Worm (Caenorhabditis elegans) whole organism, L4/young adult: ENCODE measurements around the gene H40L08.7.

Experiments used
- W03F9.2 ChIP-seq: fragments of 150-350 bp; optimal IDR thresholded peaks from 2 replicates; lab custom pipeline; 2014; ENCODE audit warnings: missing biosample characterization, missing genetic modification characterization
- dao-5 ChIP-seq: sonication (generic microtip); optimal IDR thresholded peaks from 2 replicates; lab custom pipeline; 2016; ENCODE audit warnings: missing genotype, missing genetic modification characterization, moderate library complexity, missing compliant biosample characterization
- him-1 ChIP-seq: sonication (generic microtip); optimal IDR thresholded peaks from 2 replicates; lab custom pipeline; 2016; ENCODE audit warnings: missing genotype, missing genetic modification reagents, missing genetic modification characterization, missing compliant biosample characterization

Gene H40L08.7

ce11 chrX:15041340-15041739 is 36.2 kb downstream of the H40L08.7 start:
- no peak for TF ChIP-seq W03F9.2 (tag; lab: Kevin White, UChicago)
- no peak for TF ChIP-seq dao-5
- TF ChIP-seq him-1 (tag; lab: Kevin White, UChicago) = no peak

- TF ChIP-seq W03F9.2 (tag; lab: Kevin White, UChicago) (peak; percentile 63), him-1 (tag; lab: Kevin White, UChicago) (no peak), dao-5 (no peak)
These were observed 36.9 kb downstream of the H40L08.7 start, which contains the start of gene C18B12.4 for ce11 chrX:15040552-15041080. Gene C18B12.4 (minus strand): TSS chrX:15040602.

ce11 chrX:15039696-15040212 is 37.8 kb downstream of the H40L08.7 start:
- TF ChIP-seq him-1 (tag; lab: Kevin White, UChicago) (no peak), W03F9.2 (tag; lab: Kevin White, UChicago) (no peak), dao-5 (no peak)

ce11 chrX:15039029-15039695 is 38.4 kb downstream of the H40L08.7 start:
- no peak for TF ChIP-seq him-1 (tag; lab: Kevin White, UChicago)
- TF ChIP-seq W03F9.2 (tag; lab: Kevin White, UChicago) = no peak
- TF ChIP-seq dao-5 = no peak

ce11 chrX:15036287-15036686 is 41.3 kb downstream of the H40L08.7 start:
- TF ChIP-seq dao-5 (no peak), him-1 (tag; lab: Kevin White, UChicago) (no peak), W03F9.2 (tag; lab: Kevin White, UChicago) (no peak)

- TF ChIP-seq him-1 (tag; lab: Kevin White, UChicago) (no peak), dao-5 (no peak), W03F9.2 (tag; lab: Kevin White, UChicago) (no peak)
These were observed 41.8 kb downstream of the H40L08.7 start for ce11 chrX:15035748-15036147.

- TF ChIP-seq him-1 (tag; lab: Kevin White, UChicago) (no peak), dao-5 (no peak), W03F9.2 (tag; lab: Kevin White, UChicago) (no peak)
These were observed 42.8 kb downstream of the H40L08.7 start, which contains the start of gene dsc-1 for ce11 chrX:15034787-15035186. Gene dsc-1 (minus strand): TSS chrX:15034832.

ce11 chrX:15027997-15028396 is 49.5 kb downstream of the H40L08.7 start:
- TF ChIP-seq W03F9.2 (tag; lab: Kevin White, UChicago) = no peak
- no peak for TF ChIP-seq him-1 (tag; lab: Kevin White, UChicago)
- TF ChIP-seq dao-5 = no peak

ce11 chrX:15027566-15027965 is 50.0 kb downstream of the H40L08.7 start:
- TF ChIP-seq dao-5 = no peak
